Fruit fly (Drosophila melanogaster): ENCODE results near the gene Cyp313a3.

DNA sequence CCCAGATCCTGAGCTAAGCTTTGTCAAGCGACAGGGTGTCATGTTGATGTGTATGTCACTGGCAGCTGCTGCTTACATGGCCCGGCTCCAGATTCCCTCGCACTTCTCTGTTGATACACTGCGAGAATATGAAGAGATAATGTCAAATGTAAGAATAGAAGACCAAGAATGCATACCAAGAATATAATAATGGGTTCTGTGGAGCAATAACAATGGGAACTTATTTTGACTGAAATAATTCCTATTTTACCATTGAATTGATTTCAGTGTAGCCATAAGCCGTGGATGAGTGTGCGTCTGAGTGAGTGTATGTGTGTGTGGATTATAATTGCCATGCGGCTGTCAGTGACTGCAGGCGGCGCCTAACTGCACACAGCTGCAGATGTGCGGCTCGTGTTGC, 43.0 kb downstream of the Cyp313a3 start:
- no peak for TF ChIP-seq CG32121 (GFP tag; IDR thresholded peaks at IDR 0.05)
- no peak for TF ChIP-seq Ets98B (GFP tag; IDR thresholded peaks at IDR 0.05)
- TF ChIP-seq CG15710 (tag; optimal IDR thresholded peaks at IDR 0.05) = peak; percentile 55
- no peak for TF ChIP-seq CG9948 (tag; optimal IDR thresholded peaks at IDR 0.05)
